Fruit fly (Drosophila melanogaster): Measurements from ENCODE around the gene brwl.

The brwl gene

DNA sequence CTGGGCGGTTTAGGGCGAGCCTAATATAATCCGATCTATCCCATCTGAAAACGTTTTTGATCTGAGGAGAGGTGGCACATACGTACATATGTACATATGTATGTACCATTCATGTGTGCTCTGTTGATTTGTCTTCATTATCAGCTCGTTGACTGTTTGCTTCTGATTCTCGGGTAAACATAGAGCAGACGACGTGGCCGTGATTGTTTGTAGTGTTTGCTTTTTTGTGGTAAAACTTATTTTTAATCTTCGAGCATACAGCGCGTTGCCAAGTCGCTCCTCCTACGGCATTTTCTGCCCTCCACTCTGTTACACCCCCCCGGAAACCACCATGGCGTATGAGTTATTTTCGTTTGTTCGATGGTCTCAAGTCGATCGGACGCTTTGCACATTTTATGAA lies 43.0 kb upstream of the brwl start:
- TF ChIP-seq CG30431 (GFP tag; optimal IDR thresholded peaks at IDR 0.05) (peak; percentile 58), ERR (GFP tag; optimal IDR thresholded peaks at IDR 0.05) (peak; percentile 73), gcm2 (GFP tag; optimal IDR thresholded peaks at IDR 0.05) (peak; percentile 78), Side (GFP tag; optimal IDR thresholded peaks at IDR 0.05) (peak; percentile 88), CG14860 (GFP tag; IDR thresholded peaks at IDR 0.05; ENCODE audit: partially characterized antibody) (no peak), Mad (GFP tag; optimal IDR thresholded peaks at IDR 0.05) (peak; percentile 75), CG8388 (GFP tag; optimal IDR thresholded peaks at IDR 0.05) (peak; percentile 63), CG8765 (GFP tag; IDR thresholded peaks at IDR 0.05) (no peak), fd102C (GFP tag; optimal IDR thresholded peaks at IDR 0.05) (peak; percentile 77), ttk (GFP tag; IDR thresholded peaks at IDR 0.05) (peak; percentile 43; the same call in 1 of the 2 replicates), CG18262 (tag; optimal IDR thresholded peaks at IDR 0.05) (peak; percentile 77), lab (GFP tag; optimal IDR thresholded peaks at IDR 0.05) (peak; percentile 97), dimm (GFP tag; IDR thresholded peaks at IDR 0.05) (no peak), CG5180 (GFP tag; optimal IDR thresholded peaks at IDR 0.05) (peak; percentile 83), CG15269 (tag; optimal IDR thresholded peaks at IDR 0.05) (peak; percentile 79), GATAe (GFP tag; conservative IDR thresholded peaks at IDR 0.05) (no peak), hb (GFP tag; IDR thresholded peaks at IDR 0.05; ENCODE audit: partially characterized antibody) (no peak), bcd (GFP tag; optimal IDR thresholded peaks at IDR 0.05) (peak; percentile 83), so (GFP tag; IDR thresholded peaks at IDR 0.05) (peak; percentile 93), CG11560 (tag; IDR thresholded peaks at IDR 0.05) (no peak), emc (GFP tag; optimal IDR thresholded peaks at IDR 0.05) (peak; percentile 61), shn (GFP tag; optimal IDR thresholded peaks at IDR 0.05) (peak; percentile 69), BEAF-32 (GFP tag; optimal IDR thresholded peaks at IDR 0.05) (peak; percentile 1), CG2889 (GFP tag; IDR thresholded peaks at IDR 0.05) (0 out of 3 replicates have a peak, but pooled peaks have one; percentile 41), CTCF (GFP tag; optimal IDR thresholded peaks at IDR 0.05) (peak; percentile 50), CG3847 (GFP tag; IDR thresholded peaks at IDR 0.05) (peak; percentile 52), sug (tag; optimal IDR thresholded peaks at IDR 0.05) (peak; percentile 80), gsb (GFP tag; IDR thresholded peaks at IDR 0.05) (peak; percentile 85), Gug (GFP tag; IDR thresholded peaks at IDR 0.05) (no peak), ro (GFP tag; IDR thresholded peaks at IDR 0.05) (no peak), CG10565 (GFP tag; optimal IDR thresholded peaks at IDR 0.05) (peak; percentile 8), luna (GFP tag; optimal IDR thresholded peaks at IDR 0.05) (peak; percentile 71), CG18599 (GFP tag; optimal IDR thresholded peaks at IDR 0.05) (peak; percentile 94), CG31388 (GFP tag; optimal IDR thresholded peaks at IDR 0.05) (no peak), slp2 (GFP tag; optimal IDR thresholded peaks at IDR 0.05) (peak; percentile 71), HLH4C (GFP tag; IDR thresholded peaks at IDR 0.05; ENCODE audit: partially characterized antibody) (no peak), CG7556 (GFP tag; optimal IDR thresholded peaks at IDR 0.05) (peak; percentile 83), pan (optimal IDR thresholded peaks at IDR 0.05) (no peak), pan (GFP tag; optimal IDR thresholded peaks at IDR 0.05 in 1 of 2, IDR thresholded peaks at IDR 0.05 in 1 of 2) (peak in 1 of 2 experiments; percentile 88), hth (optimal IDR thresholded peaks at IDR 0.05) (no peak), dmrt11E (tag; optimal IDR thresholded peaks at IDR 0.05) (peak; percentile 85), CG6254 (GFP tag; optimal IDR thresholded peaks at IDR 0.05) (peak; percentile 91), CG4404 (GFP tag; IDR thresholded peaks at IDR 0.05) (no peak), Meics (GFP tag; optimal IDR thresholded peaks at IDR 0.05) (peak; percentile 88), Nf-YB (GFP tag; optimal IDR thresholded peaks at IDR 0.05) (peak; percentile 73), ap (GFP tag; IDR thresholded peaks at IDR 0.05) (peak; percentile 27; the same call in 1 of the 2 replicates), CG4854 (GFP tag; optimal IDR thresholded peaks at IDR 0.05) (peak; percentile 90), vvl (GFP tag; IDR thresholded peaks at IDR 0.05) (peak; percentile 84), CG8478 (optimal IDR thresholded peaks at IDR 0.05) (no peak), CG12942 (GFP tag; optimal IDR thresholded peaks at IDR 0.05) (peak; percentile 89), corto (GFP tag; optimal IDR thresholded peaks at IDR 0.05) (no peak), Eip74EF (GFP tag; optimal IDR thresholded peaks at IDR 0.05) (peak in 1 of 2 experiments; percentile 77)
